Worm (Caenorhabditis elegans): ENCODE measurements around the gene srt-68.
A peak's percentile ranks its signal among the peaks of the same experiment; 100 is the strongest.

srt-68 gene

ce11 chrV:5273770-5274169 lies 21.9 kb upstream of the srt-68 start, which contains the start of gene natc-2:
Gene natc-2, plus strand, starts transcription at chrV:5274070.
- TF ChIP-seq hlh-17 (GFP tag; optimal IDR thresholded peaks at IDR 0.05; ENCODE audit: borderline replicate concordance): no peak
- no peak for TF ChIP-seq sptf-1 (tag; optimal IDR thresholded peaks at IDR 0.05)
- TF ChIP-seq unc-62 (GFP tag; optimal IDR thresholded peaks at IDR 0.05): no peak
- no peak for TF ChIP-seq ceh-90 (tag; optimal IDR thresholded peaks at IDR 0.05)
- TF ChIP-seq rnt-1 (tag; optimal IDR thresholded peaks at IDR 0.05): no peak
- TF ChIP-seq nhr-47 (tag; optimal IDR thresholded peaks at IDR 0.05): no peak
- TF ChIP-seq elt-2 (tag; optimal IDR thresholded peaks at IDR 0.05): no peak
- TF ChIP-seq hpl-2 (GFP tag; optimal IDR thresholded peaks at IDR 0.05): no peak
- TF ChIP-seq fkh-10 (GFP tag; optimal IDR thresholded peaks at IDR 0.05): no peak
- no peak for TF ChIP-seq nhr-19 (GFP tag; conservative IDR thresholded peaks at IDR 0.05)
- no peak for TF ChIP-seq egl-13 (tag; optimal IDR thresholded peaks at IDR 0.05)
- no peak for TF ChIP-seq unc-130 (tag; optimal IDR thresholded peaks at IDR 0.05)
- TF ChIP-seq ama-1 (optimal IDR thresholded peaks at IDR 0.05): no peak
- no peak for TF ChIP-seq lin-39 (tag; optimal IDR thresholded peaks at IDR 0.05)
- no peak for TF ChIP-seq nhr-85 (tag)

- no peak for TF ChIP-seq hlh-17 (GFP tag; optimal IDR thresholded peaks at IDR 0.05; ENCODE audit: borderline replicate concordance)
- TF ChIP-seq ces-1 (GFP tag; optimal IDR thresholded peaks at IDR 0.05): no peak
- TF ChIP-seq nhr-19 (GFP tag; conservative IDR thresholded peaks at IDR 0.05): 0 out of 2 replicates have a peak, but pooled peaks have one; percentile 2
- TF ChIP-seq lin-39 (tag; optimal IDR thresholded peaks at IDR 0.05): no peak
- peak in 1 of 6 experiments; percentile 7 for TF ChIP-seq elt-3 (tag; optimal IDR thresholded peaks at IDR 0.05)
- no peak for TF ChIP-seq pax-3 (tag; optimal IDR thresholded peaks at IDR 0.05)
- TF ChIP-seq ceh-90 (tag; optimal IDR thresholded peaks at IDR 0.05): no peak
- no peak for TF ChIP-seq fos-1 (tag; optimal IDR thresholded peaks at IDR 0.05)
- no peak for TF ChIP-seq unc-130 (tag; optimal IDR thresholded peaks at IDR 0.05)
- TF ChIP-seq alr-1 (tag; optimal IDR thresholded peaks at IDR 0.05; ENCODE audit: borderline replicate concordance): no peak
- TF ChIP-seq unc-30 (tag; optimal IDR thresholded peaks at IDR 0.05): no peak
- no peak for TF ChIP-seq aly-2 (tag; optimal IDR thresholded peaks at IDR 0.05)
- no peak for TF ChIP-seq C04F5.9 (tag; optimal IDR thresholded peaks at IDR 0.05)
- TF ChIP-seq C34B4.2 (tag; optimal IDR thresholded peaks at IDR 0.05): no peak
- TF ChIP-seq nhr-71 (tag; optimal IDR thresholded peaks at IDR 0.05): no peak
- TF ChIP-seq mdl-1 (tag; optimal IDR thresholded peaks at IDR 0.05): no peak
- TF ChIP-seq nhr-20 (tag; optimal IDR thresholded peaks at IDR 0.05): no peak
- no peak for TF ChIP-seq nhr-85 (tag)
- peak in 1 of 2 experiments; percentile 1 for TF ChIP-seq lin-35 (GFP tag; optimal IDR thresholded peaks at IDR 0.05)
- TF ChIP-seq irx-1 (tag; optimal IDR thresholded peaks at IDR 0.05): no peak
- TF ChIP-seq egl-13 (tag; optimal IDR thresholded peaks at IDR 0.05): no peak
- TF ChIP-seq snpc-4 (tag; optimal IDR thresholded peaks at IDR 0.05): no peak
- no peak for TF ChIP-seq sptf-1 (tag; optimal IDR thresholded peaks at IDR 0.05)
- TF ChIP-seq ceh-63 (GFP tag; optimal IDR thresholded peaks at IDR 0.05): no peak
- no peak for TF ChIP-seq aha-1 (tag; optimal IDR thresholded peaks at IDR 0.05)
- TF ChIP-seq Y116A8C.19 (tag; optimal IDR thresholded peaks at IDR 0.05; ENCODE audit: borderline replicate concordance): no peak
- TF ChIP-seq ztf-4 (tag; optimal IDR thresholded peaks at IDR 0.05): no peak
- TF ChIP-seq lin-14 (GFP tag; optimal IDR thresholded peaks at IDR 0.05): no peak
- no peak for TF ChIP-seq snu-23 (GFP tag; optimal IDR thresholded peaks at IDR 0.05)
- no peak for TF ChIP-seq tbx-2 (tag; optimal IDR thresholded peaks at IDR 0.05)
- TF ChIP-seq lsy-2 (tag; optimal IDR thresholded peaks at IDR 0.05): no peak
- no peak for TF ChIP-seq fkh-10 (GFP tag; optimal IDR thresholded peaks at IDR 0.05)
- no peak for TF ChIP-seq tlp-1 (tag; optimal IDR thresholded peaks at IDR 0.05)
- TF ChIP-seq nhr-47 (tag; optimal IDR thresholded peaks at IDR 0.05): no peak
- no peak for TF ChIP-seq ama-1 (optimal IDR thresholded peaks at IDR 0.05)
- no peak for TF ChIP-seq pqm-1 (tag; optimal IDR thresholded peaks at IDR 0.05)
- TF ChIP-seq sox-4 (tag; optimal IDR thresholded peaks at IDR 0.05): no peak
- TF ChIP-seq sup-37 (GFP tag; optimal IDR thresholded peaks at IDR 0.05): no peak
- no peak for TF ChIP-seq dpl-1 (GFP tag; optimal IDR thresholded peaks at IDR 0.05)
- no peak for TF ChIP-seq hpl-2 (GFP tag; optimal IDR thresholded peaks at IDR 0.05)
- TF ChIP-seq efl-1 (optimal IDR thresholded peaks at IDR 0.05): no peak
- peak in 1 of 2 experiments; percentile 57 for TF ChIP-seq efl-1 (GFP tag; optimal IDR thresholded peaks at IDR 0.05 in 1 of 2)
- no peak for TF ChIP-seq skn-1 (tag; optimal IDR thresholded peaks at IDR 0.05)
- TF ChIP-seq ztf-11 (tag; optimal IDR thresholded peaks at IDR 0.05): no peak
- peak; percentile 7 for TF ChIP-seq elt-2 (tag; optimal IDR thresholded peaks at IDR 0.05)
- no peak for TF ChIP-seq mep-1 (tag; optimal IDR thresholded peaks at IDR 0.05)
These were observed 21.3 kb upstream of the srt-68 start for ce11 chrV:5273241-5273640.

All from whole organism, L1 larva.